Fruit fly (Drosophila melanogaster) S2 (cell line): ENCODE measurements around the gene CG14853.

Experiments used
- CG8478 ChIP-seq: fragments of >200 bp; optimal IDR thresholded peaks from 2 replicates; lab custom pipeline; 2018
- CTCF ChIP-seq, 2 experiments: fragments of >200 bp; optimal IDR thresholded peaks; 2 replicates each; lab custom pipeline; 2018

Gene CG14853

DNA sequence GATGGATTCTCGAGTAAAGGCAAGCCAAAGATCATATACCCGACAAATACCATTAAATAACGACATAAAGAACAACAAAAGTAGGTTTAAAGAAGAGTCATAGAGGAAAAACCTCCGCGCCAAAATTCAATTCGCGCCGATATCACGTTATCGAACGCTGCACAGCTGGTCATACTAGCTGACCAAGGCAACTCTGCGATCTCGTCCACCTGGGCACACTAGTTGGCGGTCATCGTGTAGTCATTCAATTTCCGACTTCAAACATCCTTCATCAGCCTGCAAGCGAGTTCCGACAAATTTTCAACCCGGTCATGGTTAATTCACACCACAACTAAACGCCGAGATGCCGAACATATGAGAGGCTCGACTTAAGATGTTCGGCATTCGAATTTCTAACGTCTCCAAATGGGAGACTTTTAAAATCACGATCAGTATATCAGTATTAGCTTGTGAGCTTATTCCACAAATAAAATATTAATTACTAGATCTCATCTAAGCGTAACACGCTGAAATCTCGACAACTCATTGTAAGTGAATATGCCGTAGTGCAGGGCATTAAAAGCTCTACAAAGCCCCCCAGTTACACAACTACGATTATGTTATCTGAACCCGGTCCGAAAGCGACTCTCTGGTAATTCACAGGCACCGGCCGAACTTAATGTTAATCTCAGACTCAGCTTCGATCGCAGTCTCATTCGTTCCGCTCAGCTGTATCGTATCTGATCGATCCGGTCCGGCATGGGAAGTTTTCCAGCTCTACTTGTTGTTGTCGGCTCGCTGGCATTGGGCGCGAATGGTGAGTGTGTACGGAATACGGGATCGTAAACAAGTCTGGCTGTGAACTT lies 47.5 kb downstream of the CG14853 start, which contains the start of gene CG3505:
CG3505 (plus strand) TSS at position 688 of the 845 bp plus-strand sequence.
- TF ChIP-seq CTCF (optimal IDR thresholded peaks at IDR 0.05; lab: Kevin White, UChicago), result no peak
- no peak for TF ChIP-seq CG8478 (lab: Kevin White, UChicago)

DNA sequence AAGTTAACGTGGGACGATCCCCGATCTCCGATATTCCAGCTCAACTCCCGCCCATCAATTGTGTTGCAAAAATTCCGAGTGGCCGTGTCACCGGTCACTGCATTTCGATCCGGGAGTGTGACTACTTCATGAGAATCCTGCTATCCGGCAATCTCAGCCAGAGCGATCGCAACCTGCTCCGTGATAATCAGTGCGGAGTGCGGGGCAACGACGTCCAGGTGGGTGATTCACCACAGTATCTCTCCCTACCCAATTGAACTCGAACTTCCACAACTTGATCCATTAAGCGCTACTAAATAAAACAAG lies 48.1 kb downstream of the CG14853 start:
- TF ChIP-seq CTCF (optimal IDR thresholded peaks at IDR 0.05; lab: Kevin White, UChicago) (no peak), CG8478 (lab: Kevin White, UChicago) (no peak)

DNA sequence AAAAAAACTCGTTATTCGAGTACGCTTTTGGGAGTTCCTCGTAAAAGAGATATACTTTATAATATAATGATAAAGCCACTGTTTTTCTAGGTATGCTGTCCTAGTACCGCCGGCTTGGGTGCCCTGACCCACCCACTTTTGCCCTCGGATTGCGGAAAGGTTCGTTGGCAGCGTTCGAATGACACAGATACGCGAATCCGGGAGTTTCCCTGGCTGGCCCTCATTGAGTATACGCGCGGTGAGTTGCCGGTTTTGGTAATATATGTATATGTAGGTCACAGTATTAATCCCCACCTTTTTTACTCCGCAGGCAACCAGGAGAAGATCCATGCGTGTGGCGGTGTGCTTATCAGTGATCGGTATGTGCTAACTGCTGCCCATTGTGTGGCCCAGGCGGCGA lies 48.7 kb downstream of the CG14853 start:
- TF ChIP-seq CG8478 (lab: Kevin White, UChicago) (no peak), CTCF (optimal IDR thresholded peaks at IDR 0.05; lab: Kevin White, UChicago) (no peak)

DNA sequence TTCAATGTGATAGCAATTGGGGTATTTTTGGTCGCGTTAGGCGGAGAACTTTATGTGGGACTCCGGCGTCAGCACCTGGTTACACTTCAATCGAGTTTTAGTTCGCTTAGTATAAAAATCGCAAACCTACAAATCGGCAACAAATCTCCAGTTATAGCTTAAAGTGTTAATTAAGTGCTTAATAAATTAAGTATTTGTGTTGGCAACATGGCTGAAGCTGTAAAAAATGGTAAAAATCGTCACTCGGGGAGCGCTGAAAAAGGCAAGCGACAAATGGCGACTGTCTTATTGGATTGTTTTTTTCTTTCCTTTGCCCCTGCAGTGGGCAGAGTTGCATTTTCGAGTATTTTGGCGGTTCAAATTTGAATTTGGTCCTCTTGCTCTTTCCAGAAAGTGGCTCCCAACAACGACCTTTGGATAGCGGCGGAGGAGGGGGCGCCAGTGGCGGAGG lies 49.9 kb downstream of the CG14853 start, which contains the start of gene Hexim:
Hexim (plus strand) TSS at position 85 of the 451 bp plus-strand sequence.
- TF ChIP-seq CG8478 (lab: Kevin White, UChicago), result no peak
- TF ChIP-seq CTCF (optimal IDR thresholded peaks at IDR 0.05; lab: Kevin White, UChicago), result no peak

- TF ChIP-seq CTCF (optimal IDR thresholded peaks at IDR 0.05; lab: Kevin White, UChicago) (no peak), CG8478 (lab: Kevin White, UChicago) (no peak)
These were observed 53.6 kb downstream of the CG14853 start, which contains the start of the genes Rad17 and BigH1 for dm6 chr3R:14662989-14663500. Gene Rad17 (minus strand): TSS chr3R:14663197. Gene BigH1 (plus strand): TSS chr3R:14663450.
